Fruit fly (Drosophila melanogaster): ENCODE measurements around the gene CG13895.
A peak's percentile ranks its signal among the peaks of the same experiment; 100 is the strongest.

Gene CG13895

DNA sequence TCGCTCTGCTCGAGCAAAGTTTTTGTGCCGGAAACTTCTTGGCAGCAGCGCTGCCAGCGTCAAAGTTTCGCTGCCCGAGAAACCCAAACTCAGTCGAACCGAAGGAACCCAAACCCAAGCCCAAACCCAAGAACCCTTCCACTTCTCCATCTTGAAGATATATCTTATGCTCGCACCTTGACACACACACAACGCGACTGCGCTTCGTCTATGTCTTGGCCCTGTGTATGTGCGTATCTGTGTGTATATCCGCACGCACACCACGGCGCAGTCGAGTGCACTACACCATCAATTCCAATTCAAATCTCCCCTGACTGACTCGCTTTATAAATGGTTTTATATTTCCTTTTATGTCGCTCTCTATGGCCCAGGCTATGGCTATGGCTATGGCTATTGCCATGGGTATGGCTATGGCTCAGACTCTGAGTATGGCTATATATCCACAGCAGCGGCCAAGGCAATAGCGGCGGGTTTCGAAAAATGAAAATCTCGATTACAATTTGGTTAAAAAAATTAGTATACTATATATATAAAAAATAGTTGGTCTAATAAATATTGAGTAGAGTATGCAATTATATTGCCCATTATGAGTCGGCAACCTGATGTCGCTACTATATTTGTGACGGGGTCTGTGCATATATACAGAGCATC, 11.5 kb downstream of the CG13895 start (continued):
- TF ChIP-seq ewg (GFP tag; optimal IDR thresholded peaks at IDR 0.05) (peak; percentile 88), pb (GFP tag; optimal IDR thresholded peaks at IDR 0.05) (peak; percentile 19), fd64A (GFP tag; optimal IDR thresholded peaks at IDR 0.05) (peak; percentile 89), Hmx (GFP tag; optimal IDR thresholded peaks at IDR 0.05) (no peak), CG7745 (tag; optimal IDR thresholded peaks at IDR 0.05) (peak; percentile 78), caup (GFP tag; optimal IDR thresholded peaks at IDR 0.05; ENCODE audit: severe bottlenecking) (peak; percentile 96), HLH4C (GFP tag; IDR thresholded peaks at IDR 0.05; ENCODE audit: partially characterized antibody) (no peak), Dbx (GFP tag; IDR thresholded peaks at IDR 0.05) (peak; percentile 94), CG4820 (GFP tag; optimal IDR thresholded peaks at IDR 0.05) (peak; percentile 94), CG31388 (GFP tag; optimal IDR thresholded peaks at IDR 0.05) (peak; percentile 90), mld (GFP tag; IDR thresholded peaks at IDR 0.05; ENCODE audit: partially characterized antibody) (no peak), toy (GFP tag; IDR thresholded peaks at IDR 0.05) (peak; percentile 92), CG8388 (GFP tag; optimal IDR thresholded peaks at IDR 0.05) (peak; percentile 95), fd3F (GFP tag; optimal IDR thresholded peaks at IDR 0.05) (peak; percentile 91), Scr (GFP tag; IDR thresholded peaks at IDR 0.05; ENCODE audit: partially characterized antibody) (no peak), PHDP (tag; optimal IDR thresholded peaks at IDR 0.05) (peak; percentile 96), CG17829 (tag; optimal IDR thresholded peaks at IDR 0.05) (peak; percentile 98), pnt (GFP tag; optimal IDR thresholded peaks at IDR 0.05) (peak; percentile 65), Dfd (GFP tag; optimal IDR thresholded peaks at IDR 0.05) (no peak), CG9932 (GFP tag; IDR thresholded peaks at IDR 0.05) (peak; percentile 91), chif (GFP tag; optimal IDR thresholded peaks at IDR 0.05) (peak in 1 of 2 experiments; percentile 64), Bdp1 (GFP tag; optimal IDR thresholded peaks at IDR 0.05) (peak; percentile 67), CG3726 (GFP tag; IDR thresholded peaks at IDR 0.05) (peak; percentile 92), CG13296 (GFP tag; optimal IDR thresholded peaks at IDR 0.05) (peak; percentile 96), CG6272 (GFP tag; IDR thresholded peaks at IDR 0.05) (peak; percentile 91), CG11723 (GFP tag; optimal IDR thresholded peaks at IDR 0.05) (peak; percentile 93), CG12769 (tag; optimal IDR thresholded peaks at IDR 0.05) (peak; percentile 91), CG18011 (GFP tag; optimal IDR thresholded peaks at IDR 0.05) (peak; percentile 74), ERR (GFP tag; optimal IDR thresholded peaks at IDR 0.05) (peak; percentile 16), inv (GFP tag; IDR thresholded peaks at IDR 0.05; ENCODE audit: partially characterized antibody) (no peak), corto (GFP tag; optimal IDR thresholded peaks at IDR 0.05) (peak; percentile 88), CG4282 (GFP tag; optimal IDR thresholded peaks at IDR 0.05) (no peak), prd (optimal IDR thresholded peaks at IDR 0.05) (no peak), prd (GFP tag; IDR thresholded peaks at IDR 0.05) (peak; percentile 98), Sox102F (GFP tag; optimal IDR thresholded peaks at IDR 0.05) (peak; percentile 94), gfzf (GFP tag; optimal IDR thresholded peaks at IDR 0.05) (no peak), hb (GFP tag; IDR thresholded peaks at IDR 0.05; ENCODE audit: partially characterized antibody) (no peak), run (tag; optimal IDR thresholded peaks at IDR 0.05) (peak; percentile 92), CG15601 (tag; optimal IDR thresholded peaks at IDR 0.05) (peak; percentile 93), Chrac-16 (GFP tag; optimal IDR thresholded peaks at IDR 0.05) (peak; percentile 88), CG7556 (GFP tag; optimal IDR thresholded peaks at IDR 0.05) (peak; percentile 96), tgo (GFP tag; IDR thresholded peaks at IDR 0.05) (peak; percentile 96), Rfx (GFP tag; IDR thresholded peaks at IDR 0.05) (peak; percentile 97), Doc2 (GFP tag; IDR thresholded peaks at IDR 0.05) (peak; percentile 48; the same call in 1 of the 2 replicates), crp (GFP tag; optimal IDR thresholded peaks at IDR 0.05) (peak in 1 of 2 experiments; percentile 57), az2 (GFP tag; optimal IDR thresholded peaks at IDR 0.05) (peak; percentile 93), Ets97D (GFP tag; optimal IDR thresholded peaks at IDR 0.05) (peak; percentile 23), stc (GFP tag; IDR thresholded peaks at IDR 0.05) (peak; percentile 93), CG3163 (GFP tag; optimal IDR thresholded peaks at IDR 0.05) (no peak)

Measured in whole organism, embryonic.